Worm (Caenorhabditis elegans): ENCODE data around the gene F40F8.11.

The F40F8.11 gene

DNA sequence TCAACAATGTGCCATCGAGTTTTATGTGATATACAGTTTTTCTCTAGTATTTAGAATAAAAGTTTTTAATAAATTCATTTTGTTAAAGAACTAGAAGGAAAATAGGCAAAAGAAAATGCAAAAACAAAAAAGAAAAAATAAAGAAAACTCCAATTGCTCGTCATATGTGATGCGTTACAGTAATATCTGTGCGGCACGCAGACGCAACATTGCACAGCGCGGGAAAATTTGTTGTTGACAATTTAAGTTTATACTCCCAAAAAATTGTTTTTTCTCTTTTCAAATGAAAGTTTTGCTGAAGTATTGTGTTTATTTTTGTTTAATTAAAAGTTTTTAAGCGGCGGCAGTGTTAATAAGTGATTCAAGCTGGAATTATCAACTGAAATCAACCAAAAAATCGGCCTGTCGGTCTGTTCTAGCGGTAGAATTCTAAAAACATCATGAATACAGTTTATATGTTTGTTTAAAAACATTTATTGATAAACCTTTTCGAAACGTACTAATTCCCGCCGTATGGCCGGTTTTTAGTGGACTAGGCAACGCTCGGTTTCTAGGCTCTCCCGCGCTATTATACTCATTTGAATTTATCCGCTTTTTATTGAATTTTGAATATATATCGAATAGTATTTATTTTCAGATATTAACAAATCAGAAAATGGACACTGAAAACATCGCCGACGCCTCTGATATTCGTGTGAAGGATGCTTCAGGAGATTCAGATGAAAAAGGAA, 26.2 kb downstream of the F40F8.11 start, which contains the start of gene nasp-1 (continued):
- TF ChIP-seq unc-130 (tag; optimal IDR thresholded peaks at IDR 0.05) (no peak), nhr-76 (tag; optimal IDR thresholded peaks at IDR 0.05) (no peak), elt-2 (tag; optimal IDR thresholded peaks at IDR 0.05) (no peak), lsy-2 (tag; optimal IDR thresholded peaks at IDR 0.05) (peak; percentile 54 to 86), xbp-1 (tag; optimal IDR thresholded peaks at IDR 0.05) (no peak), dpl-1 (GFP tag; optimal IDR thresholded peaks at IDR 0.05) (peak; percentile 46 to 76 (median 71)), aly-2 (tag; optimal IDR thresholded peaks at IDR 0.05) (no peak), swsn-7 (tag; optimal IDR thresholded peaks at IDR 0.05) (no peak), mef-2 (tag; optimal IDR thresholded peaks at IDR 0.05) (no peak), F16B12.6 (tag; optimal IDR thresholded peaks at IDR 0.05) (peak; percentile 57), nhr-47 (tag; optimal IDR thresholded peaks at IDR 0.05) (no peak), ets-5 (GFP tag; IDR thresholded peaks at IDR 0.05) (no peak), dsc-1 (tag; optimal IDR thresholded peaks at IDR 0.05) (no peak), nhr-28 (tag; optimal IDR thresholded peaks at IDR 0.05) (no peak), nhr-77 (tag; optimal IDR thresholded peaks at IDR 0.05) (no peak), lin-35 (GFP tag; optimal IDR thresholded peaks at IDR 0.05) (peak; percentile 54 to 80), zag-1 (tag; optimal IDR thresholded peaks at IDR 0.05) (no peak), unc-86 (tag; optimal IDR thresholded peaks at IDR 0.05) (no peak)

DNA sequence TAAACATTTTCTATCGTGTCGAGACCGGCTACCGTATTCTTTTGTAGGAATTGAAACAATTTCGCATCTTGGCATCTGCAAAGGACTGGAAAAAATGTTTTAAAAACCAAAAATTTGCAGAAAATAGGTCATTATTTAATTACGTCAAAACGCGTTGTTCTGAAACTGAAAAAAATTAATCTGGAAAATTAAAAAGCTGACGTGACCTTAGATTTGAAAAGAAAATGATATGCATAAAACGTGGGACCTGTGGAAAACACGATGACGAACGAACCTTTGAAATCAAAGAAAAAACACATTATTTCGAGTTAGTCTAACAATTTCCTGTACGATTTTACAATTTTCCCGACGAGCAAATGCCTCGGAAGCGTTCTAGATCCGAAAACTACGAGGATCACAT, 28.2 kb downstream of the F40F8.11 start, which contains the start of gene C09H10.9:
C09H10.9 (plus strand) TSS at position 301 of the 400 bp plus-strand sequence.
- TF ChIP-seq nhr-71 (tag; optimal IDR thresholded peaks at IDR 0.05) (no peak), ama-1 (optimal IDR thresholded peaks at IDR 0.05) (no peak), aly-2 (tag; optimal IDR thresholded peaks at IDR 0.05) (no peak), efl-1 (optimal IDR thresholded peaks at IDR 0.05) (no peak), efl-1 (GFP tag; optimal IDR thresholded peaks at IDR 0.05 in 1 of 2) (no peak), pax-3 (tag; optimal IDR thresholded peaks at IDR 0.05) (no peak), ets-5 (GFP tag; IDR thresholded peaks at IDR 0.05) (no peak), snpc-4 (tag; optimal IDR thresholded peaks at IDR 0.05) (no peak), lin-13 (GFP tag; optimal IDR thresholded peaks at IDR 0.05) (no peak), unc-98 (GFP tag; IDR thresholded peaks at IDR 0.05) (no peak)

ce11 chrII:11103657-11104056, 28.7 kb downstream of the F40F8.11 start, which contains the start of gene C09H10.5:
C09H10.5 (minus strand) TSS chrII:11103757.
- no peak for TF ChIP-seq zip-4 (GFP tag; optimal IDR thresholded peaks at IDR 0.05)
- no peak for TF ChIP-seq lir-3 (tag; optimal IDR thresholded peaks at IDR 0.05; ENCODE audit: poor library complexity)
- TF ChIP-seq irx-1 (tag; optimal IDR thresholded peaks at IDR 0.05), result no peak
- TF ChIP-seq tlp-1 (tag; optimal IDR thresholded peaks at IDR 0.05), result no peak
- TF ChIP-seq efl-3 (GFP tag; optimal IDR thresholded peaks at IDR 0.05), result no peak
- no peak for TF ChIP-seq xbp-1 (tag; optimal IDR thresholded peaks at IDR 0.05)
- TF ChIP-seq pag-3 (tag; optimal IDR thresholded peaks at IDR 0.05; ENCODE audit: borderline replicate concordance, insufficient read depth), result no peak
- TF ChIP-seq ceh-88 (GFP tag; IDR thresholded peaks at IDR 0.05), result no peak
- no peak for TF ChIP-seq lin-13 (GFP tag; optimal IDR thresholded peaks at IDR 0.05)
- TF ChIP-seq rnt-1 (tag; optimal IDR thresholded peaks at IDR 0.05), result no peak
- TF ChIP-seq hlh-17 (GFP tag; optimal IDR thresholded peaks at IDR 0.05; ENCODE audit: borderline replicate concordance), result no peak
- no peak for TF ChIP-seq unc-130 (tag; optimal IDR thresholded peaks at IDR 0.05)
- TF ChIP-seq nhr-237 (tag; optimal IDR thresholded peaks at IDR 0.05), result no peak
- TF ChIP-seq swsn-7 (tag; optimal IDR thresholded peaks at IDR 0.05), result no peak
- TF ChIP-seq nhr-85 (tag), result no peak
- TF ChIP-seq elt-2 (tag; optimal IDR thresholded peaks at IDR 0.05), result no peak
- no peak for TF ChIP-seq sptf-1 (tag; optimal IDR thresholded peaks at IDR 0.05)
- no peak for TF ChIP-seq egl-13 (tag; optimal IDR thresholded peaks at IDR 0.05)
- no peak for TF ChIP-seq pax-3 (tag; optimal IDR thresholded peaks at IDR 0.05)
- TF ChIP-seq nhr-19 (GFP tag; conservative IDR thresholded peaks at IDR 0.05), result no peak

All from whole organism, L1 larva.